Worm (Caenorhabditis elegans): Measurements from ENCODE around the gene lron-1.

lron-1 gene

DNA sequence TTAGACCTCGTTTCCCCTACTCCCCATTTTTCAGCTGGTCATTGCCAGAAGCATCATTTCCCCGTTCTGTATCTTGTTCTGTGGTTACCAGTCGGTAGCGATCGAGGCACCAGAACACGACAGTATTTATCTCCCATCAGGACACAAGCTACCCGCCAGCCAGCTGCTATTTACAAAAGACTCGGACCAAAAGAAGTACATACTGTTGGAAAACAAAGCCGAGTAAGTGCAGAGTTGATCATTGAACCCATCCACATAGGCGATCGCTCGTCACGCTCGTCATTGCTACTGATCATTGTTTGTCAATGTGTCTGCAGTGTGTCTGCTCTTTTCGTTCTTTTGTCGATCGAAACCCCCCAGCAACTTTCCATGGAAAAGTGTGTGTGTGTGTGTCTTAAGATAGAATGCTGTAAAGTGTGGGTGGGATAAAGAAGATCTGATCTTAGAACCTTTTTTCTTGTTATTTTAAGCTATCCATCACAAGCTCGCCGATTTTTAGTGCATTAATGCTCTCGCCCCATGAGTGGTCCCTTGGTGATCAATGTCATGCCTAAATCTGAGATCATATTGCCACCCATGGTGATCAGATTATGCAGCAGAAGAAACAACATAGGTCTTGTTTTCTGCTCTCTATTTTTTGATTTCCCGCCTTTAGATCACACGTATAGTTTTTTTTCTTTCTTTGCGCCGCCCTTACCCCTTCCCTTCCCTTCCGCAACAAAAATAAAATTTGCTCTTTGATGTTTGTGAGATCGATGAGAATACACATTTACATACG is 12.8 kb upstream of the lron-1 start:
- TF ChIP-seq T22C8.4 (GFP tag; IDR thresholded peaks at IDR 0.05), result no peak
- TF ChIP-seq flt-1 (GFP tag; IDR thresholded peaks at IDR 0.05), result 0 out of 2 replicates have a peak, but pooled peaks have one; percentile 10

DNA sequence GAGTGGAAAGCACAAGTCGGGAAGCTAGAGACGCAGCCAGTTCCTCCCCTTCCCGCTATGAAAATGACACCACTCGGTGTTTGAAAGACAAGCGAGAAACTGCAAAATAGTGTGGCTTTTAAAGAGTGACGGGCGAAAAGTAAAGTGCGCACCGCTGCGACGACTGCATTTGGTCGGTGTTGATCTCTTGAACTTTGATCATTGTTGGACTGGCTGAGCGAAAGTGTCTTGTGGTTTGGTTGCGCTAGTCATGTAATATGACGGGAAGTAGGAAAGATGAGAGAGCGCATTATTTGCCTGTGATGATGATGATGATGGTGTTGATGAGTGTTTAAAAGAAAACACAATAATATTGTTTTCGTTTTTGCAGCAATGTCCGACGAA is 12.2 kb upstream of the lron-1 start:
- TF ChIP-seq T22C8.4 (GFP tag; IDR thresholded peaks at IDR 0.05), result no peak; the same call in 1 of the 2 replicates
- TF ChIP-seq cog-1 (tag; optimal IDR thresholded peaks at IDR 0.05), result peak; percentile 96

DNA sequence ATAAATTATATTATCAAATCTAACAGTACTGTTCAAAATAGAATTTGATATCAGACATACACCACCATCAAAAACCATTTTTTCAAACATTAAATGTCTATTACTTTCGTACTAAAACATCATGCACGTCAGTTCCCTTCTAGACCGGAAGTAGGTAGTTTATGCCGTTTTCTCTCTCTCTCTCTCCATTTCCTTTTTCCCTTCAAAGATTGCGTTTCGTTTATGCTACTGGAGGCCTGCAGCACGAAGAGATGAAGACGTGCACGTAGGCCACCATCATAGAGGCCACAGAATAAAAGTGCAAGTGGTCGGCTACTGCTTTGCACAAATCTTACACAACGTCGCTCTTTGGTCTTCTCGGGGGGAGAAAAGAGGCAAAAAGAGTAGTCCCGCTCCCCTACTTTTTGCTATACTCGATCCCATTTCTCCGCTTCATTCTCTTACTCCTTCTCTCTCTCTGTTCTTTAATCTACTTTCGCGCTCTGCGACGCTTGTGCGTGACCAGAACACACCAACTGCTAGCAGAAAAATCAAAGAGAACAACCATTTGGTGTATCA is 11.0 kb upstream of the lron-1 start:
- TF ChIP-seq cog-1 (tag; optimal IDR thresholded peaks at IDR 0.05) (no peak), ztf-29 (GFP tag; IDR thresholded peaks at IDR 0.05) (peak; percentile 52; the same call in 1 of the 2 replicates)

DNA sequence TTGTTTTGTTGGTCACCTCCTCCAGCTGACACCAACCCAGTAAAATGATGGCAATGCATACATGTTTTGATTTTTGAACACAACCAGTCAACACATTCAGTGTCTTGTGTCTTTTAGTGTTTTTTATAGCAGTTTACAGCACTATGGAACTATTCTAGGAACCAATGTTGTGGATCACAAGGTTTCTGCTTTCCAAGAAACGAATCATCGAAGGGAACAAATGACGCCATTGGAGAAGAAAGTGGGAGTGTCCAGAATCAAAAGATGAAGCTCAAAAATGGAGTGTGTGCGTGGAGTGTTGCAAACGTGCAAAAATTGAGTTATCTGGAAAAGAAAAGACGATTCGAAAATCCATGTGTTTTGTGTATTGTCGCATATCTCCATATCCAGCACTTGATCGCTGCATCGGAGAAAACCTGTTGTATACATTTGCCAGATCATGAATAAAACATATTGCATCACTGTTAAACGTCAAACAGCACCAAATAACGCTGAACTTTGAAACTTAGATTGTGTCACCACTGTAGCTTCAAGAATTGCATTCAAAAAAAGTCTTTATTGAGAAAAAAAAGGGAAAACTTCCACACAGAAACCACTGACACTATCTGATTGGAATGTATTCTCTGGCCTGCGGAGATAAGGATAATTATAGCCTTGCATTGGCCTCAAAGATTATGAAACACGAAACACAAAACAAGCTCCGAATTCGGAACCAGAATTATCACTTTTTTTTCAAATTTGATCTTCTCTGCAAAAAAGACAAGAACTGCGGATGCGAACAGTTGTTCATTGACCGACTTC is 10.0 kb upstream of the lron-1 start:
- TF ChIP-seq med-1 (GFP tag; optimal IDR thresholded peaks at IDR 0.05; ENCODE audit: insufficient read depth), result no peak
- no peak for TF ChIP-seq flt-1 (GFP tag; IDR thresholded peaks at IDR 0.05)
- no peak for TF ChIP-seq tab-1 (GFP tag; IDR thresholded peaks at IDR 0.05)
- no peak for TF ChIP-seq ztf-29 (GFP tag; IDR thresholded peaks at IDR 0.05)
- TF ChIP-seq T22C8.4 (GFP tag; IDR thresholded peaks at IDR 0.05), result no peak
- no peak for TF ChIP-seq ref-1 (GFP tag; conservative IDR thresholded peaks at IDR 0.05)
- TF ChIP-seq cog-1 (tag; optimal IDR thresholded peaks at IDR 0.05), result no peak
- no peak for TF ChIP-seq klf-2 (GFP tag; conservative IDR thresholded peaks at IDR 0.05)

DNA sequence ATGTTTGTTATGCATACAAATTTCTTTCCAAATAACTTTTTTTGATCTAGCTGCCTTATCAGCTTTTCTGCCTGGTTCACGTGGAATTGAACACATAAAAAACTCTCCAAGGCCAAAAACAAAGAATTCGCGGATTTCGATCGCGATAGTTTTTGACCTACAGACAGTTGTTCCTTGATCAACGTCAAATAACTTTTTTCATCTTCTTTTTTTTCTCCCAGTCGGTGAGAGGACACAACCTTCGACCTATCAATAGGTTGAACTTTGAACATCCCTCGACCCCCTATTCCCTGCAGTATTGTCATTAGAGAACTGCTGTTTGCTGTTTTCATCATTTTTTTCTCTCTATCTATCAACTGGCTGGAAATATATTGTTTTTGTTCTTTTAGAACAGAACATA is 8.7 kb upstream of the lron-1 start:
- no peak for TF ChIP-seq klf-2 (GFP tag; conservative IDR thresholded peaks at IDR 0.05)
- no peak for TF ChIP-seq med-1 (GFP tag; optimal IDR thresholded peaks at IDR 0.05; ENCODE audit: insufficient read depth)
- no peak for TF ChIP-seq flt-1 (GFP tag; IDR thresholded peaks at IDR 0.05)
- TF ChIP-seq ztf-29 (GFP tag; IDR thresholded peaks at IDR 0.05), result no peak
- TF ChIP-seq ztf-23 (GFP tag; IDR thresholded peaks at IDR 0.05), result no peak
- no peak for TF ChIP-seq T22C8.4 (GFP tag; IDR thresholded peaks at IDR 0.05)

DNA sequence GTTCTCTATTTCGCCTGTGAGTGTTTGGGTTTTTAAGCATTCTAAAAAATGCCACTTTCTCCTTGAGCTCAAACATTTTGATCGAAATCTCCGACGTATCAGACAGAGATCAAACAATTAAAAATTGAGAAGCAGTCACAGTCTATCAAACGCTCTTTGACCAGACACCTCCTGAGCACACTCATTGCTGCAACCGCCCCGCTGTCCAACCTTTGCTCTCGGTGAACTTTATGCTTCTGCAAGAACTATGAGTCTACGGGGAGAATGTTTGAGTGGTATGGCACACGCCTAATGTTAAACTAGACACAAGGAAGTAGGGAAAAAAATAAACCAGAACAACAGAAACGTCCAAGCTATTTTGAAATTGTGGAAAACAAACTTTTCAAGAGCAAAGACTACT is 7.3 kb upstream of the lron-1 start:
- TF ChIP-seq ztf-23 (GFP tag; IDR thresholded peaks at IDR 0.05), result no peak
- TF ChIP-seq flt-1 (GFP tag; IDR thresholded peaks at IDR 0.05), result no peak
- no peak for TF ChIP-seq ref-1 (GFP tag; conservative IDR thresholded peaks at IDR 0.05)
- no peak for TF ChIP-seq klf-2 (GFP tag; conservative IDR thresholded peaks at IDR 0.05)

DNA sequence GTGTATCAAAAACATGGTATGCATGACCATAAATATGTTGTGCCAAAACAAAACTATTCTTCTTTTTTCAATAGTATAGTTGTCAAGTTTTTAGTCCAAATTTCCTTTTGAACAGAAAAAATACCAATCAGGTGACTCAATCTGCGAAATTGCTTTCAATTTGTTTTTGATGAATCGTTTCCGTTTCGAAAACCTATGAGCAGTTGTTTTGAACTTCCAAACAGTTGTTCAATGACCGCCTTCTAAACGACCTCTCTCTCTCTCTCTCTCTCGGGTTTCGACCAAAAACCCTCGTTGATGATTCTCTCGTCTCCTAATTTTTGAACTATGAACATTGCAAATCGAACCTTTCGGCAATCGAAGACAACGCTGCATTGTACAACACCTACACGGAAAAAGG is 6.5 kb upstream of the lron-1 start:
- TF ChIP-seq ztf-29 (GFP tag; IDR thresholded peaks at IDR 0.05) (no peak), cog-1 (tag; optimal IDR thresholded peaks at IDR 0.05) (no peak), T22C8.4 (GFP tag; IDR thresholded peaks at IDR 0.05) (no peak), flt-1 (GFP tag; IDR thresholded peaks at IDR 0.05) (no peak), ref-1 (GFP tag; conservative IDR thresholded peaks at IDR 0.05) (no peak), tab-1 (GFP tag; IDR thresholded peaks at IDR 0.05) (no peak), ztf-23 (GFP tag; IDR thresholded peaks at IDR 0.05) (no peak), klf-2 (GFP tag; conservative IDR thresholded peaks at IDR 0.05) (no peak), med-1 (GFP tag; optimal IDR thresholded peaks at IDR 0.05; ENCODE audit: insufficient read depth) (no peak)

DNA sequence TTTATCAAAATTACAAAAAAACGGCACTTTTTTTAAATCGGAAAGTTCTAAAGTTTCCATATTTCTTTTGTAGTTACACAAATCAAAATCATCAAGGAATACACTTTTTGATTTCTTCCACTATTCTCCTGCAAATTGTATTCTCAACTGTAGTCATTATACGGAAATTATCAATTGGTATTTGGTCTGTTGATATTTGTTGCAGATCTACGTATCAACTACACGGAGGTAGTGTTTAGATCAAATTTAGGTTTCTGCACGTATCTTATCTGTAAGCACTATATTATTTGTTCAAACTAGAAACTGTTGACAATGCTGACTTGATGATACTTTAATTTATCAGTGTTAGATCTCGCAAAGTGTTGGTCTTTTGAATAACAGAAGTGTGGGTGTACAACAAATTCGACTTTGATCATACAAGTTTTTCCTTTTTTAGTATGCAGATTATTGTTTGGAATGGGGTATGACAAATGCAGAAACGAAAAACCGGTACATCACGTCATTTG is 4.2 kb upstream of the lron-1 start:
- TF ChIP-seq klf-2 (GFP tag; conservative IDR thresholded peaks at IDR 0.05) (no peak), flt-1 (GFP tag; IDR thresholded peaks at IDR 0.05) (no peak), cog-1 (tag; optimal IDR thresholded peaks at IDR 0.05) (no peak)

DNA sequence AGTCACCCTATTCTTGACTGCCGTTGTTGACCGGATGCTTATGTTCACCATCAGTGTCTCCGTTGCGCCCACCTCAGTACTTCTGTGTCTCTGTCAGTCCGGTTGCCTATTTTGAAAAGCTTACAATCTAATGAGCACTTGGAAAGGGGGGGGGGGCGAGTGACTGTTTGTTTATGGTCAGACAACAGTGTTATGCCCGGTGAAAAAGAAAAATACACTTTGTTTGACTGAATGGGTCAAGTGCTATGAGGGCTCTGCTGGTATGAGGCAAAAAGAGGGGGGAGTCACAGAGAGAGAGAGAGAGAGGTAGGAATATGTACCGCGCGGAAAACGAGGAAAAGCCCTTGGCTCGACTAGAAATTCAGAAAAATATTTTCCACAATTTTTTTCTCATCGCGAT is 1.2 kb upstream of the lron-1 start:
- TF ChIP-seq klf-2 (GFP tag; conservative IDR thresholded peaks at IDR 0.05) (no peak), ref-1 (GFP tag; conservative IDR thresholded peaks at IDR 0.05) (no peak), T22C8.4 (GFP tag; IDR thresholded peaks at IDR 0.05) (no peak), ztf-29 (GFP tag; IDR thresholded peaks at IDR 0.05) (no peak), cog-1 (tag; optimal IDR thresholded peaks at IDR 0.05) (no peak), tab-1 (GFP tag; IDR thresholded peaks at IDR 0.05) (no peak)

DNA sequence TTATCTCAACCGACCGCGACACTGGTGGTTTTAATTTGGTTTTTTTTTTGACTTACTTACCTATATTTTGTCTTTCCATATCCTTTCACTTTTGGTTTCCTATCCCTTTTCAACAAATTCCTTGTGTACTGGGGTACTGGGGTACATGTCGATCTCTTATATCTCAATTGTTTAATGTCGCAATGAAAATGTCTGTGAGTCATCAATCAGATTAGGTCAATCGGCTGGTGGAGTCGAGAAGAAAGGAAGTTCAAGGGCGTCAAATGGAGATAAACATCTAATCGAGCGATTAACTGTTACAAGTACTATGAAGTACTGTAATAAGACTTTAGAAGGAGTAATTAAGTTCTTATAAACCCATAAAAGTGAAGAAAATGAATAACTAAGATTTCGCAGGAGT is 3.4 kb downstream of the lron-1 start:
- no peak for TF ChIP-seq flt-1 (GFP tag; IDR thresholded peaks at IDR 0.05)
- no peak for TF ChIP-seq ztf-23 (GFP tag; IDR thresholded peaks at IDR 0.05)
- no peak for TF ChIP-seq tab-1 (GFP tag; IDR thresholded peaks at IDR 0.05)
- no peak for TF ChIP-seq ztf-29 (GFP tag; IDR thresholded peaks at IDR 0.05)
- TF ChIP-seq cog-1 (tag; optimal IDR thresholded peaks at IDR 0.05), result no peak
- TF ChIP-seq T22C8.4 (GFP tag; IDR thresholded peaks at IDR 0.05), result no peak

Data from whole organism, midembryonic.